Fruit fly (Drosophila melanogaster) whole organism, prepupa: Measurements from ENCODE around the gene amx.
A peak's percentile ranks its signal among the peaks of the same experiment; 100 is the strongest.

Source experiments
- CG10669 ChIP-seq: fragments of 200-800 bp; sonication (Bioruptor generic); optimal IDR thresholded peaks from 3 replicates; lab custom pipeline; 2018; ENCODE audit warnings: missing biosample characterization, mild to moderate bottlenecking, missing genetic modification characterization, moderate library complexity
- CG11294 ChIP-seq: fragments of 200-800 bp; sonication (Bioruptor generic); IDR thresholded peaks from 2 replicates; pipeline ENCODE4 v1.3.6; 2022; ENCODE audit warnings: missing biosample characterization, missing genetic modification characterization
- CG11902 ChIP-seq: fragments of 200-800 bp; sonication (Bioruptor generic); optimal IDR thresholded peaks from 3 replicates; lab custom pipeline; 2016; ENCODE audit warnings: missing biosample characterization, missing genetic modification characterization
- CG15336 ChIP-seq: fragments of 200-800 bp; sonication (Bioruptor generic); IDR thresholded peaks from 2 replicates; pipeline ENCODE4 v1.3.6; 2022; ENCODE audit warnings: missing biosample characterization, missing genetic modification characterization
- CG1621 ChIP-seq: fragments of 200-800 bp; sonication (Bioruptor generic); optimal IDR thresholded peaks from 3 replicates; lab custom pipeline; 2018; ENCODE audit warnings: missing biosample characterization, mild to moderate bottlenecking, missing genetic modification characterization
- CG16779 ChIP-seq: fragments of 200-800 bp; sonication (Bioruptor generic); optimal IDR thresholded peaks from 3 replicates; lab custom pipeline; 2017; ENCODE audit warnings: missing biosample characterization, mild to moderate bottlenecking, missing genetic modification characterization
- CG3032 ChIP-seq: fragments of 200-800 bp; optimal IDR thresholded peaks from 2 replicates; lab custom pipeline; 2019; ENCODE audit warnings: missing biosample characterization, mild to moderate bottlenecking, missing genetic modification characterization, moderate library complexity
- CG31627 ChIP-seq: fragments of 200-800 bp; sonication (Bioruptor generic); optimal IDR thresholded peaks from 3 replicates; lab custom pipeline; 2016; ENCODE audit warnings: missing biosample characterization, missing genetic modification characterization
- CG32006 ChIP-seq: fragments of 200-800 bp; sonication (Bioruptor generic); optimal IDR thresholded peaks from 3 replicates; lab custom pipeline; 2017; ENCODE audit warnings: missing biosample characterization, mild to moderate bottlenecking, missing genetic modification characterization
- CG6276 ChIP-seq: fragments of 200-800 bp; sonication (Bioruptor generic); optimal IDR thresholded peaks from 2 replicates; lab custom pipeline; 2017; ENCODE audit warnings: missing biosample characterization, mild to moderate bottlenecking, missing genetic modification characterization
- CG6808 ChIP-seq: fragments of 200-800 bp; sonication (Bioruptor generic); optimal IDR thresholded peaks from 3 replicates; lab custom pipeline; 2017; ENCODE audit warnings: missing biosample characterization, missing genetic modification characterization, mild to moderate bottlenecking, moderate library complexity, missing genetic modification reagents
- CG6854 ChIP-seq: fragments of 200-800 bp; sonication (Bioruptor generic); optimal IDR thresholded peaks from 2 replicates; lab custom pipeline; 2017; ENCODE audit warnings: missing biosample characterization, mild to moderate bottlenecking, missing genetic modification characterization
- CG8119 ChIP-seq: fragments of 200-800 bp; sonication (Bioruptor generic); IDR thresholded peaks from 3 replicates; pipeline ENCODE4 v1.3.6; 2022; ENCODE audit warnings: missing biosample characterization, missing genetic modification characterization
- CG8632 ChIP-seq: fragments of 200-800 bp; sonication (Bioruptor generic); optimal IDR thresholded peaks from 3 replicates; lab custom pipeline; 2016; ENCODE audit warnings: missing biosample characterization, missing genetic modification characterization
- CG9139 ChIP-seq: fragments of 200-800 bp; sonication (Bioruptor generic); optimal IDR thresholded peaks from 3 replicates; lab custom pipeline; 2017; ENCODE audit warnings: missing biosample characterization, mild to moderate bottlenecking, missing genetic modification characterization
- Eip75B ChIP-seq: fragments of 200-800 bp; sonication (Bioruptor generic); optimal IDR thresholded peaks from 3 replicates; lab custom pipeline; 2016; ENCODE audit warnings: missing biosample characterization, missing genetic modification characterization
- Eip78C ChIP-seq: fragments of 200-800 bp; sonication (Bioruptor generic); peaks from one replicate; lab custom pipeline; 2016; ENCODE audit warnings: missing biosample characterization, missing genetic modification characterization
- Eip93F ChIP-seq: fragments of 200-800 bp; sonication (Bioruptor generic); optimal IDR thresholded peaks from 2 replicates; lab custom pipeline; 2016; ENCODE audit warnings: missing biosample characterization, mild to moderate bottlenecking, missing genetic modification characterization
- Ets21C ChIP-seq: fragments of 200-800 bp; sonication (Bioruptor generic); optimal IDR thresholded peaks from 3 replicates; lab custom pipeline; 2016; ENCODE audit warnings: missing biosample characterization, missing genetic modification characterization
- Ets96B ChIP-seq: fragments of 200-800 bp; optimal IDR thresholded peaks from 2 replicates; lab custom pipeline; 2019; ENCODE audit warnings: missing biosample characterization, mild to moderate bottlenecking, missing genetic modification characterization, moderate library complexity
- Gug ChIP-seq: fragments of 200-800 bp; sonication (Bioruptor generic); IDR thresholded peaks from 2 replicates; pipeline ENCODE4 v1.3.6; 2022; ENCODE audit warnings: missing biosample characterization, missing genetic modification characterization
- Hr38 ChIP-seq: sonication (Bioruptor generic); optimal IDR thresholded peaks from 2 replicates; lab custom pipeline; 2016; ENCODE audit warnings: missing biosample characterization, missing genetic modification characterization
- Met ChIP-seq: fragments of 200-800 bp; sonication (Bioruptor generic); optimal IDR thresholded peaks from 3 replicates; lab custom pipeline; 2016; ENCODE audit warnings: missing biosample characterization, missing genetic modification characterization
- OdsH ChIP-seq: fragments of 200-800 bp; sonication (Bioruptor generic); optimal IDR thresholded peaks from 3 replicates; lab custom pipeline; 2016; ENCODE audit warnings: missing biosample characterization, missing genetic modification characterization
- Sox102F ChIP-seq: fragments of 200-800 bp; sonication (Bioruptor generic); optimal IDR thresholded peaks from 2 replicates; lab custom pipeline; 2016; ENCODE audit warnings: missing biosample characterization, mild to moderate bottlenecking, missing genetic modification characterization
- Sox14 ChIP-seq: fragments of 200-800 bp; sonication (Bioruptor generic); optimal IDR thresholded peaks from 3 replicates; lab custom pipeline; 2016; ENCODE audit warnings: missing biosample characterization, missing genetic modification characterization
- Sox15 ChIP-seq: fragments of 200-800 bp; sonication (Bioruptor generic); optimal IDR thresholded peaks from 3 replicates; lab custom pipeline; 2016; ENCODE audit warnings: missing biosample characterization, missing genetic modification characterization
- achi ChIP-seq: fragments of 200-800 bp; sonication (Bioruptor generic); optimal IDR thresholded peaks from 3 replicates; lab custom pipeline; 2016; ENCODE audit warnings: missing biosample characterization, missing genetic modification characterization
- acj6 ChIP-seq: fragments of 200-800 bp; sonication (Bioruptor generic); optimal IDR thresholded peaks from 3 replicates; lab custom pipeline; 2016; ENCODE audit warnings: missing biosample characterization, missing genetic modification characterization
- cyc ChIP-seq: fragments of 200-800 bp; sonication (Bioruptor generic); optimal IDR thresholded peaks from 3 replicates; lab custom pipeline; 2016; ENCODE audit warnings: missing biosample characterization, missing genetic modification characterization
- dac ChIP-seq: fragments of 200-800 bp; sonication (Bioruptor generic); optimal IDR thresholded peaks from 2 replicates; lab custom pipeline; 2017; ENCODE audit warnings: missing biosample characterization, mild to moderate bottlenecking, missing genetic modification characterization
- dsx ChIP-seq: fragments of 200-800 bp; optimal IDR thresholded peaks from 3 replicates; lab custom pipeline; 2019; ENCODE audit warnings: missing biosample characterization, mild to moderate bottlenecking, missing genetic modification characterization, moderate library complexity; ENCODE audit not compliant: poor library complexity, severe bottlenecking
- eg ChIP-seq: fragments of 200-800 bp; sonication (Bioruptor generic); IDR thresholded peaks from 3 replicates; pipeline ENCODE4 v1.3.6; 2022; ENCODE audit warnings: missing biosample characterization, missing genetic modification characterization
- esn ChIP-seq: fragments of 200-800 bp; sonication (Bioruptor generic); optimal IDR thresholded peaks from 2 replicates; lab custom pipeline; 2016; ENCODE audit warnings: missing biosample characterization, mild to moderate bottlenecking, missing genetic modification characterization, moderate library complexity
- fd59A ChIP-seq: fragments of 200-800 bp; sonication (Bioruptor generic); optimal IDR thresholded peaks from 2 replicates; lab custom pipeline; 2017; ENCODE audit warnings: missing biosample characterization, mild to moderate bottlenecking, missing genetic modification characterization, missing genetic modification reagents
- fkh ChIP-seq: fragments of 200-800 bp; sonication (Bioruptor generic); optimal IDR thresholded peaks from 3 replicates; lab custom pipeline; 2017; ENCODE audit warnings: missing biosample characterization, mild to moderate bottlenecking, missing genetic modification characterization, moderate library complexity
- net ChIP-seq: fragments of 200-800 bp; sonication (Bioruptor generic); optimal IDR thresholded peaks from 3 replicates; lab custom pipeline; 2016; ENCODE audit warnings: missing biosample characterization, missing genetic modification characterization
- ss ChIP-seq, 2 experiments: fragments of 200-800 bp; sonication (Bioruptor generic); optimal IDR thresholded peaks; 2 replicates in 1 of 2; 3 replicates in 1 of 2; lab custom pipeline; 2017 to 2018; ENCODE audit warnings: mild to moderate bottlenecking in 2 of 2, missing biosample characterization in 2 of 2, missing genetic modification characterization in 2 of 2, moderate library complexity in 1 of 2
- svp ChIP-seq: fragments of 200-800 bp; sonication (Bioruptor generic); peaks from one replicate; lab custom pipeline; 2016; ENCODE audit warnings: missing biosample characterization, missing genetic modification characterization
- topi ChIP-seq: fragments of 200-800 bp; sonication (Bioruptor generic); optimal IDR thresholded peaks from 3 replicates; lab custom pipeline; 2016; ENCODE audit warnings: missing biosample characterization, missing genetic modification characterization

amx gene

dm6 chrX:9267598-9267997 is 20.5 kb upstream of the amx start, which contains the start of gene Erk7:
TSS of gene Erk7 (minus strand) at chrX:9267698.
- TF ChIP-seq fd59A (GFP tag; lab: Kevin White, UChicago) = no peak
- no peak for TF ChIP-seq CG11294
- TF ChIP-seq Eip93F (GFP tag; lab: Kevin White, UChicago) = no peak
- no peak for TF ChIP-seq Eip75B (GFP tag; lab: Kevin White, UChicago)
- TF ChIP-seq cyc (GFP tag; lab: Kevin White, UChicago) = no peak
- TF ChIP-seq Sox15 (GFP tag; lab: Kevin White, UChicago) = no peak
- TF ChIP-seq CG8632 (GFP tag; lab: Kevin White, UChicago) = no peak
- TF ChIP-seq dsx (GFP tag; lab: Kevin White, UChicago) = no peak
- TF ChIP-seq Sox14 (GFP tag; lab: Kevin White, UChicago) = no peak
- no peak for TF ChIP-seq CG6854 (GFP tag; lab: Kevin White, UChicago)
- no peak for TF ChIP-seq topi (GFP tag; lab: Kevin White, UChicago)

- TF ChIP-seq eg (GFP tag; lab: Robert Waterston, UW) = 0 out of 3 replicates have a peak, but pooled peaks have one; percentile 10
- TF ChIP-seq CG1621 (tag; lab: Kevin White, UChicago) = no peak
- TF ChIP-seq CG15336 (GFP tag; lab: Robert Waterston, UW) = peak; percentile 66
- TF ChIP-seq ss (GFP tag; optimal IDR thresholded peaks at IDR 0.05; lab: Kevin White, UChicago) = no peak
- TF ChIP-seq Sox102F (GFP tag; lab: Kevin White, UChicago) = no peak
- no peak for TF ChIP-seq fkh (GFP tag; lab: Kevin White, UChicago)
- no peak for TF ChIP-seq CG6276 (GFP tag; lab: Kevin White, UChicago)
- TF ChIP-seq esn (GFP tag; lab: Kevin White, UChicago) = no peak
- TF ChIP-seq dac (GFP tag; lab: Kevin White, UChicago) = no peak
- TF ChIP-seq CG11902 (GFP tag; lab: Kevin White, UChicago) = no peak
- peak; percentile 50; the same call in 2 of the 3 replicates for TF ChIP-seq CG8119 (GFP tag; lab: Robert Waterston, UW)
- TF ChIP-seq CG16779 (tag; lab: Kevin White, UChicago) = no peak
- no peak for TF ChIP-seq CG9139
- no peak for TF ChIP-seq acj6 (GFP tag; lab: Kevin White, UChicago)
- TF ChIP-seq CG10669 = no peak
- TF ChIP-seq Hr38 = no peak
- TF ChIP-seq achi (GFP tag; lab: Kevin White, UChicago) = no peak
- no peak for TF ChIP-seq Met (GFP tag; lab: Kevin White, UChicago)
- TF ChIP-seq Sox14 (GFP tag; lab: Kevin White, UChicago) = no peak
- no peak for TF ChIP-seq svp (GFP tag; lab: Kevin White, UChicago)
- TF ChIP-seq Ets21C = no peak
- peak; percentile 18; the same call in 1 of the 2 replicates for TF ChIP-seq Gug (GFP tag; lab: Robert Waterston, UW)
- no peak for TF ChIP-seq CG3032
- TF ChIP-seq CG31627 = no peak
- TF ChIP-seq CG6808 = no peak
- TF ChIP-seq CG32006 (GFP tag; lab: Kevin White, UChicago) = peak; percentile 32
- TF ChIP-seq OdsH (GFP tag; lab: Kevin White, UChicago) = no peak
- no peak for TF ChIP-seq cyc (GFP tag; lab: Kevin White, UChicago)
- peak; percentile 56 for TF ChIP-seq Eip78C
- no peak for TF ChIP-seq net (GFP tag; lab: Kevin White, UChicago)
- no peak for TF ChIP-seq Ets96B (tag; lab: Kevin White, UChicago)
These were observed 18.9 kb upstream of the amx start for dm6 chrX:9266082-9266481.
